Worm (Caenorhabditis elegans) whole organism, L4 larva: Measurements from ENCODE around the gene C50E10.1.

Source experiments
- F10B5.3 ChIP-seq: sonication (generic microtip); optimal IDR thresholded peaks from 2 replicates; lab custom pipeline; 2016; ENCODE audit warnings: mild to moderate bottlenecking, missing genetic modification characterization, missing compliant biosample characterization
- F26F4.8 ChIP-seq: fragments of 200-800 bp; sonication (Bioruptor generic); conservative IDR thresholded peaks from 2 replicates; pipeline ENCODE4 v1.3.6; 2022; ENCODE audit warnings: missing genetic modification characterization, missing compliant biosample characterization
- F49E8.2 ChIP-seq: sonication (generic microtip); optimal IDR thresholded peaks from 2 replicates; lab custom pipeline; 2016; ENCODE audit warnings: missing compliant biosample characterization, mild to moderate bottlenecking, missing genetic modification characterization, borderline replicate concordance
- T20F7.1 ChIP-seq: fragments of 200-800 bp; sonication (Bioruptor generic); optimal IDR thresholded peaks from 2 replicates; lab custom pipeline; 2018; ENCODE audit warnings: mild to moderate bottlenecking, missing genetic modification characterization, missing compliant biosample characterization
- Y48G9A.11 ChIP-seq: fragments of 200-800 bp; sonication (Bioruptor generic); IDR thresholded peaks from 2 replicates; pipeline ENCODE4 v1.3.6; 2022; ENCODE audit warnings: missing genetic modification reagents, missing genetic modification characterization, missing compliant biosample characterization
- ZK337.2 ChIP-seq: fragments of 200-800 bp; sonication (Bioruptor generic); IDR thresholded peaks from 2 replicates; pipeline ENCODE4 v1.3.6; 2022; ENCODE audit warnings: missing genetic modification reagents, missing genetic modification characterization, missing compliant biosample characterization
- aha-1 ChIP-seq: fragments of 150-350 bp; peaks from one replicate; lab custom pipeline; 2014; ENCODE audit warnings: missing biosample characterization, missing genetic modification characterization
- ceh-32 ChIP-seq: sonication (generic microtip); optimal IDR thresholded peaks from 2 replicates; lab custom pipeline; 2016; ENCODE audit warnings: mild to moderate bottlenecking, missing genetic modification characterization, missing compliant biosample characterization; ENCODE audit not compliant: poor library complexity
- ceh-62 ChIP-seq: sonication (generic microtip); optimal IDR thresholded peaks from 2 replicates; lab custom pipeline; 2017; ENCODE audit warnings: missing biosample characterization, missing genetic modification characterization
- ceh-82 ChIP-seq: sonication (generic microtip); optimal IDR thresholded peaks from 2 replicates; lab custom pipeline; 2017; ENCODE audit warnings: missing biosample characterization, missing genetic modification characterization
- ces-1 ChIP-seq: fragments of 150-350 bp; sonication (generic microtip); optimal IDR thresholded peaks from 4 replicates; lab custom pipeline; 2014; ENCODE audit warnings: missing biosample characterization, missing genetic modification reagents, missing genetic modification characterization
- cey-2 ChIP-seq: sonication (generic microtip); optimal IDR thresholded peaks from 3 replicates; lab custom pipeline; 2017; ENCODE audit warnings: missing genetic modification characterization, mild to moderate bottlenecking, missing compliant biosample characterization, antibody characterized with exemption, borderline replicate concordance; ENCODE audit not compliant: insufficient read depth
- ctbp-1 ChIP-seq: fragments of 200-800 bp; sonication (Bioruptor generic); IDR thresholded peaks from 2 replicates; pipeline ENCODE4 v1.3.6; 2022; ENCODE audit warnings: missing genetic modification reagents, missing genetic modification characterization, missing compliant biosample characterization
- daf-16 ChIP-seq, 3 experiments: sonication (generic microtip); optimal IDR thresholded peaks; 2 replicates each; lab custom pipeline; 2016 to 2017; ENCODE audit warnings: missing genetic modification characterization in 3 of 3, missing genetic modification reagents in 3 of 3, mild to moderate bottlenecking in 2 of 3, missing compliant biosample characterization in 2 of 3, missing biosample characterization in 1 of 3, moderate library complexity in 1 of 3
- daf-19 ChIP-seq: fragments of 200-800 bp; sonication (Bioruptor generic); conservative IDR thresholded peaks from 2 replicates; pipeline ENCODE4 v1.3.6; 2022; ENCODE audit warnings: missing genetic modification characterization, missing compliant biosample characterization
- dmd-6 ChIP-seq: fragments of 200-800 bp; sonication (Bioruptor generic); IDR thresholded peaks from 2 replicates; pipeline ENCODE4 v1.3.6; 2022; ENCODE audit warnings: missing genetic modification reagents, missing genetic modification characterization, missing compliant biosample characterization
- dmd-9 ChIP-seq: fragments of 200-800 bp; sonication (Bioruptor generic); IDR thresholded peaks from 2 replicates; pipeline ENCODE4 v1.3.6; 2022; ENCODE audit warnings: missing genetic modification reagents, missing genetic modification characterization, missing compliant biosample characterization
- egl-27 ChIP-seq: sonication (generic microtip); optimal IDR thresholded peaks from 3 replicates; lab custom pipeline; 2017; ENCODE audit warnings: missing biosample characterization, missing genetic modification reagents, missing genetic modification characterization
- egl-43 ChIP-seq: fragments of 200-800 bp; sonication (Bioruptor generic); IDR thresholded peaks from 2 replicates; pipeline ENCODE4 v1.3.6; 2022; ENCODE audit warnings: missing genetic modification reagents, missing genetic modification characterization, missing compliant biosample characterization
- hlh-30 ChIP-seq: sonication (generic microtip); optimal IDR thresholded peaks from 2 replicates; lab custom pipeline; 2017; ENCODE audit warnings: antibody characterized with exemption, mild to moderate bottlenecking, missing genetic modification characterization, missing compliant biosample characterization; ENCODE audit not compliant: insufficient read depth
- hmg-1.1 ChIP-seq: fragments of 200-800 bp; sonication (Bioruptor generic); IDR thresholded peaks from 2 replicates; pipeline ENCODE4 v1.3.6; 2022; ENCODE audit warnings: missing genetic modification reagents, missing genetic modification characterization, missing compliant biosample characterization
- jun-1 ChIP-seq: fragments of 150-350 bp; optimal IDR thresholded peaks from 2 replicates; lab custom pipeline; 2014; ENCODE audit warnings: missing biosample characterization, missing genetic modification reagents, missing genetic modification characterization
- lim-7 ChIP-seq: fragments of 200-800 bp; sonication (Bioruptor generic); IDR thresholded peaks from 2 replicates; pipeline ENCODE4 v1.3.6; 2022; ENCODE audit warnings: missing genetic modification characterization, missing compliant biosample characterization
- lin-1 ChIP-seq: fragments of 200-800 bp; sonication (Bioruptor generic); IDR thresholded peaks from 2 replicates; pipeline ENCODE4 v1.3.6; 2022; ENCODE audit warnings: missing genetic modification reagents, missing genetic modification characterization, missing compliant biosample characterization
- lin-13 ChIP-seq: fragments of 150-350 bp; optimal IDR thresholded peaks from 2 replicates; lab custom pipeline; 2014; ENCODE audit warnings: missing biosample characterization, missing genetic modification reagents, missing genetic modification characterization
- lin-15B ChIP-seq: fragments of 150-350 bp; sonication (generic microtip); optimal IDR thresholded peaks from 3 replicates; lab custom pipeline; 2014; ENCODE audit warnings: missing biosample characterization, missing genetic modification characterization
- lin-38 ChIP-seq: fragments of 200-800 bp; sonication (Bioruptor generic); IDR thresholded peaks from 2 replicates; pipeline ENCODE4 v1.3.6; 2022; ENCODE audit warnings: missing genetic modification reagents, missing genetic modification characterization, missing compliant biosample characterization
- lin-39 ChIP-seq: fragments of 150-350 bp; optimal IDR thresholded peaks from 2 replicates; lab custom pipeline; 2014; ENCODE audit warnings: missing biosample characterization, missing genetic modification reagents, missing genetic modification characterization
- lir-3 ChIP-seq: sonication (generic microtip); optimal IDR thresholded peaks from 2 replicates; lab custom pipeline; 2016; ENCODE audit warnings: mild to moderate bottlenecking, missing genetic modification characterization, missing compliant biosample characterization
- mes-2 ChIP-seq: sonication (generic microtip); optimal IDR thresholded peaks from 2 replicates; lab custom pipeline; 2016; ENCODE audit warnings: missing genotype, mild to moderate bottlenecking, missing genetic modification characterization, missing compliant biosample characterization; ENCODE audit not compliant: poor library complexity, severe bottlenecking
- mxl-2 ChIP-seq: fragments of 200-800 bp; sonication (Bioruptor generic); conservative IDR thresholded peaks from 2 replicates; pipeline ENCODE4 v1.3.6; 2022; ENCODE audit warnings: missing genetic modification reagents, missing genetic modification characterization, missing compliant biosample characterization
- nhr-102 ChIP-seq: sonication (generic microtip); optimal IDR thresholded peaks from 2 replicates; lab custom pipeline; 2016; ENCODE audit warnings: mild to moderate bottlenecking, missing genetic modification characterization, moderate library complexity, missing compliant biosample characterization
- nhr-111 ChIP-seq: fragments of 200-800 bp; sonication (Bioruptor generic); optimal IDR thresholded peaks from 2 replicates; lab custom pipeline; 2018; ENCODE audit warnings: mild to moderate bottlenecking, missing genetic modification characterization, missing compliant biosample characterization
- nhr-28 ChIP-seq: fragments of 150-350 bp; optimal IDR thresholded peaks from 2 replicates; lab custom pipeline; 2014; ENCODE audit warnings: missing biosample characterization, missing genetic modification characterization
- nhr-41 ChIP-seq: fragments of 200-800 bp; sonication (Bioruptor generic); IDR thresholded peaks from 2 replicates; pipeline ENCODE4 v1.3.6; 2022; ENCODE audit warnings: missing genetic modification reagents, missing genetic modification characterization, missing compliant biosample characterization
- rbr-2 ChIP-seq: sonication (generic microtip); optimal IDR thresholded peaks from 2 replicates; lab custom pipeline; 2016; ENCODE audit warnings: missing genotype, missing genetic modification characterization, missing compliant biosample characterization
- sdz-12 ChIP-seq: fragments of 200-800 bp; sonication (Bioruptor generic); optimal IDR thresholded peaks from 2 replicates; lab custom pipeline; 2018; ENCODE audit warnings: mild to moderate bottlenecking, missing genetic modification characterization, missing compliant biosample characterization
- set-16 ChIP-seq: fragments of 200-800 bp; sonication (Bioruptor generic); IDR thresholded peaks from 2 replicates; pipeline ENCODE4 v1.3.6; 2022; ENCODE audit warnings: missing genetic modification reagents, missing genetic modification characterization, missing compliant biosample characterization
- skn-1 ChIP-seq: fragments of 150-350 bp; optimal IDR thresholded peaks from 2 replicates; lab custom pipeline; 2014; ENCODE audit warnings: missing biosample characterization, missing genetic modification characterization
- snpc-4 ChIP-seq: fragments of 150-350 bp; optimal IDR thresholded peaks from 2 replicates; lab custom pipeline; 2014; ENCODE audit warnings: missing biosample characterization, missing genetic modification characterization
- spr-1 ChIP-seq: sonication (generic microtip); optimal IDR thresholded peaks from 2 replicates; lab custom pipeline; 2016; ENCODE audit warnings: mild to moderate bottlenecking, missing genetic modification characterization, missing compliant biosample characterization
- tag-97 ChIP-seq: fragments of 200-800 bp; sonication (Bioruptor generic); IDR thresholded peaks from 2 replicates; pipeline ENCODE4 v1.3.6; 2022; ENCODE audit warnings: missing genetic modification characterization, missing compliant biosample characterization
- tra-1 ChIP-seq: fragments of 200-800 bp; sonication (Bioruptor generic); IDR thresholded peaks from 2 replicates; pipeline ENCODE4 v1.3.6; 2022; ENCODE audit warnings: missing genetic modification reagents, missing genetic modification characterization, missing compliant biosample characterization

C50E10.1 gene

DNA sequence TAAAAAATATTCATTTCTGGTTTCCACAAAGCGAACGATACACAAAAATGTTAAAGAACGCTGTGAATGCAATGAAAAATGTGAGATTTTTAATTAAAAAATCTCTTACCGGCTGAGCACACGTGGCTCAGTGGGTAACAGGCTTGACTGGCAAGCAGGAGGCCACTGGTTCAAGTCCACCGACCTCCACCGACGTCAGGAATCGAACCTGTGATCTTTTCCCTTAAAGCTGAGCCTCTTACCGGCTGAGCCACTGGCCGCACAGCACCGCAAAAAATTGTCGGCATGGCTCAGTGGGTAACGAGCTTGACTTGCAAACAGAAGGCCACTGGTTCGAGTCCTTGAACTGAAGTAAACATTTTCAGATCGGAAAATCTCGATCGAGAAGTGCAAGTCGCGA is 42.5 kb upstream of the C50E10.1 start, which contains the start of gene C44C11.6 (continued):
- no peak for TF ChIP-seq lin-1
- peak; percentile 50; the same call in 1 of the 2 replicates for TF ChIP-seq hmg-1.1
- no peak for TF ChIP-seq dmd-9
- no peak for TF ChIP-seq nhr-41 (GFP tag; lab: Robert Waterston, UW)
- no peak for TF ChIP-seq ceh-32 (tag; lab: Kevin White, UChicago)
- 0 out of 2 replicates have a peak, but pooled peaks have one; percentile 4 for TF ChIP-seq tra-1 (GFP tag; lab: Robert Waterston, UW)
- no peak for TF ChIP-seq lir-3 (tag; lab: Kevin White, UChicago)
- no peak for TF ChIP-seq egl-27 (tag; lab: Kevin White, UChicago)
- 0 out of 2 replicates have a peak, but pooled peaks have one; percentile 14 for TF ChIP-seq dmd-6 (GFP tag; lab: Robert Waterston, UW)
- TF ChIP-seq mxl-2 (GFP tag; lab: Robert Waterston, UW) = 0 out of 2 replicates have a peak, but pooled peaks have one; percentile 8
- TF ChIP-seq nhr-102 (tag; lab: Kevin White, UChicago) = peak; percentile 19
- TF ChIP-seq spr-1 (tag; lab: Kevin White, UChicago) = no peak
- peak; percentile 24 for TF ChIP-seq nhr-111 (GFP tag; lab: Kevin White, UChicago)
- no peak for TF ChIP-seq Y48G9A.11 (GFP tag; lab: Robert Waterston, UW)
- TF ChIP-seq sdz-12 (GFP tag; lab: Kevin White, UChicago) = no peak

- TF ChIP-seq lin-39 (no peak), jun-1 (tag; lab: Kevin White, UChicago) (no peak), skn-1 (tag; lab: Kevin White, UChicago) (no peak), ceh-62 (tag; lab: Kevin White, UChicago) (no peak), dmd-9 (no peak)
Measured at ce11 chrII:12343710-12344109, 41.5 kb upstream of the C50E10.1 start.

DNA sequence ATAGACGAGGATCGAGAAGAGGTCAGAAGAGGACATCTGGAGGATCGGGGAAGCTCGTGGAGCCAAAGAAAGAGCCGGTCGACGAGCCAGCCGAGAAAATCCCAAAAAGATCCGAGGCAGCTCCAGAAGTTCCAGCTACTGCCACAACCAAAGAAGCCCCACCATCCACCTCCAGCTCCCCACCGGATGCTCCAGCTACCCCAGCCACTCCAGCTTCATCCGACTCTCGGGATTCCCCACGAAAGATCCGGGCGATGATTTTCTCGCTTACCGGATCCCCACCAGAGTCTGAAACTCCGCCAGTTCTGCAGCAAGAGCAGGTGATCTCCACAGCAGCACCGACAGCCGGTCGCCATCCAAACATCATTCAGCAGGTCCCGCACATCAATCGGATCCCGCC is 40.7 kb upstream of the C50E10.1 start:
- TF ChIP-seq lim-7 (GFP tag; lab: Robert Waterston, UW) (0 out of 2 replicates have a peak, but pooled peaks have one; percentile 37), rbr-2 (tag; lab: Kevin White, UChicago) (no peak), F10B5.3 (tag; lab: Kevin White, UChicago) (no peak), T20F7.1 (GFP tag; lab: Kevin White, UChicago) (no peak), ZK337.2 (no peak), ces-1 (GFP tag; lab: Kevin White, UChicago) (no peak), aha-1 (peak; percentile 67), Y48G9A.11 (GFP tag; lab: Robert Waterston, UW) (no peak), set-16 (GFP tag; lab: Robert Waterston, UW) (peak; percentile 91), ctbp-1 (GFP tag; lab: Robert Waterston, UW) (no peak)

DNA sequence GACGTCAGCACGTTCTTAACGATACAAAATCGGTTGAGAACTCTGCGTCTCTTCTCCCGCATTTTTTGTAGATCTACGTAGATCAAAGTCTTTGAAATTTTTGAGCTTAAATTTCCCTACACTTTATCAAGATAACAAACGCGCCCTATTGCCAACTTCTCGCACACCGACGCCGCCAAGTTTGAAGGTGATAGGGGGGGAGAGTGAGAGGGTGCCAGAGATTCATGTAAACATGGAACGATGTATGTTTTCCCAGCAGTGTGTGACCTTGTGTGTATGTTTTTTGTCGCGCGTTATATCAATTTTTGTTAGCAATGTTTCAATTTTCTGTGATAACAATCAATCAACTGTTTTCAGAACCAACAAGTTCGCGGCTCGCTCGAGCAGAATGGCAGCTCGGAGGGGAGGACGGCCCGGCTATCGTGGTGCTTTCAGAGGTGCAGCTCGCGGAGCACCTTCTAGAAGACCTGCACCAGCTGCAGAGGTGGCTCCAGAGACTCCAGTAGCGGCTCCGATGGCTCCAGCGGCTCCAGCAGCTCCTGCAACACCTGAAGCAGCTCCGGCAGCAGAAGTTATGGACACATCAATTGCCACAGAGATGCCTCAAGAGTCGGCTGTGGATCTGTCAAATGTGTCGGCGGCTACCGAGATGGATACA is 39.4 kb upstream of the C50E10.1 start:
- TF ChIP-seq egl-43 (peak; percentile 54; the same call in 1 of the 2 replicates), tag-97 (GFP tag; lab: Robert Waterston, UW) (no peak), nhr-111 (GFP tag; lab: Kevin White, UChicago) (no peak), cey-2 (no peak), nhr-28 (tag; lab: Kevin White, UChicago) (peak; percentile 11), aha-1 (peak; percentile 23), F49E8.2 (no peak), lin-15B (tag; lab: Kevin White, UChicago) (no peak), lin-13 (GFP tag; lab: Kevin White, UChicago) (no peak), snpc-4 (tag; lab: Kevin White, UChicago) (no peak), ceh-82 (tag; lab: Kevin White, UChicago) (no peak), dmd-6 (GFP tag; lab: Robert Waterston, UW) (no peak), daf-19 (GFP tag; lab: Robert Waterston, UW) (no peak), mes-2 (tag; lab: Kevin White, UChicago) (peak; percentile 37), ces-1 (GFP tag; lab: Kevin White, UChicago) (no peak), set-16 (GFP tag; lab: Robert Waterston, UW) (peak; percentile 97), daf-16 (GFP tag; optimal IDR thresholded peaks at IDR 0.05; lab: Kevin White, UChicago) (no peak), daf-16 (tag; optimal IDR thresholded peaks at IDR 0.05; lab: Kevin White, UChicago) (peak; percentile 69), F26F4.8 (no peak), hlh-30 (peak; percentile 17), lin-38 (GFP tag; lab: Robert Waterston, UW) (peak; percentile 45), mxl-2 (GFP tag; lab: Robert Waterston, UW) (no peak)
